Fruit fly (Drosophila melanogaster) whole organism: ENCODE measurements around the gene Abca3.

Experiments used
- CG8478 ChIP-seq: fragments of >200 bp; optimal IDR thresholded peaks from 2 replicates; lab custom pipeline; 2018; ENCODE audit warnings: inconsistent platforms
- EcR ChIP-seq, 2 experiments: fragments of >200 bp; optimal IDR thresholded peaks; 2 replicates each; lab custom pipeline; 2017; ENCODE audit warnings: missing biosample characterization in 2 of 2, missing genetic modification characterization in 2 of 2, missing genetic modification reagents in 2 of 2
- psq ChIP-seq: fragments of >200 bp; optimal IDR thresholded peaks from 2 replicates; lab custom pipeline; 2017
- usp ChIP-seq: fragments of >200 bp; optimal IDR thresholded peaks from 2 replicates; lab custom pipeline; 2017; ENCODE audit warnings: missing biosample characterization, missing genetic modification characterization, mixed read lengths

DNA sequence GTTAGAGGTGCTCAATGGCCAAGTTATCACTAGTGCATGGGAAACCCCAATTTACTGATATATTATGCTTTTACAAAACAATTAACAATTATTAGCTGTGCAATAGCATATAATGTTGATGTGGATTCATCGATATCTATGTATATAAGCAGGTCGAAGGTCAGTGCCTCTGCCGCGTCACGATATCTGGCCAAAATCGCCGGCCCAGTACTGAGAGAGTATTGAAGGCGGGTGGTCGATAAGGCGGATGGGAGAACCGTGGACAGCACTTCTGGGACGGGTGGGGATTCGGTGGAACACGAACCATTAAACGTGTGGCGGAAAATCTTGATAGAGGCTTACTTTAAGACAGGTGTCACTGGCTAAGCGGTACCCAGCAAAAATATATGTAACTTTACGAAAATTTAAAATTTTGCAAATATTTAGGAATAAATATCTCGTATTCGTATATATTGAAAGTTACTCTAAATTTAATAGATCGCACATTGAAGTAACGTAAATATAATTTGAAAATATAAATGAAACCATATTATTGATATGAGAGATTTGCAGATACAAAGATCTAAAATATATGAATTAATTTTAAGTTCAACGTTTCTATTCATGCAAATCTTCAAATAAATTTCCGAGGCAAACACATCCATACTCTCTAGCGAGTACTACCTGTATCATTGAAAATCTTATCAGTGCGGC lies 16.0 kb upstream of the Abca3 start:
- TF ChIP-seq usp (GFP tag; lab: Kevin White, UChicago): no peak
- TF ChIP-seq CG8478 (lab: Kevin White, UChicago): no peak
- no peak for TF ChIP-seq psq (lab: Kevin White, UChicago)
- TF ChIP-seq EcR (GFP tag; optimal IDR thresholded peaks at IDR 0.05; lab: Kevin White, UChicago): no peak
